Worm (Caenorhabditis elegans): Measurements from ENCODE around the gene abcf-2.

- TF ChIP-seq egl-5 (tag; optimal IDR thresholded peaks at IDR 0.05): no peak
- TF ChIP-seq unc-62 (GFP tag; optimal IDR thresholded peaks at IDR 0.05): no peak
- no peak for TF ChIP-seq fos-1 (tag; optimal IDR thresholded peaks at IDR 0.05)
- TF ChIP-seq ceh-28 (tag; optimal IDR thresholded peaks at IDR 0.05): no peak
- no peak for TF ChIP-seq nhr-11 (tag; optimal IDR thresholded peaks at IDR 0.05)
- TF ChIP-seq mdl-1 (tag; optimal IDR thresholded peaks at IDR 0.05): no peak
- TF ChIP-seq tbx-2 (tag; optimal IDR thresholded peaks at IDR 0.05): no peak
- TF ChIP-seq nhr-77 (tag; optimal IDR thresholded peaks at IDR 0.05): no peak
- no peak for TF ChIP-seq unc-39 (tag; optimal IDR thresholded peaks at IDR 0.05)
Measured at ce11 chrIII:13435570-13435969, 26.5 kb downstream of the abcf-2 start, which contains the start of gene F45G2.8.

Measured in whole organism, L3 larva.